Fruit fly (Drosophila melanogaster): ENCODE results near the gene CG46280.
A peak's percentile ranks its signal among the peaks of the same experiment; 100 is the strongest.

Gene CG46280

dm6 chr3R:12982167-12982981 lies 48.1 kb downstream of the CG46280 start (continued):
- TF ChIP-seq CG32767 (GFP tag; IDR thresholded peaks at IDR 0.05) (peak; percentile 39; the same call in 1 of the 2 replicates), CG8765 (GFP tag; IDR thresholded peaks at IDR 0.05) (no peak), Hsf (GFP tag; optimal IDR thresholded peaks at IDR 0.05) (peak; percentile 58)

dm6 chr3R:12981334-12982166 lies 48.9 kb downstream of the CG46280 start:
- TF ChIP-seq D19B (GFP tag; optimal IDR thresholded peaks at IDR 0.05) = peak; percentile 19
- TF ChIP-seq CG9609 (GFP tag; optimal IDR thresholded peaks at IDR 0.05) = no peak
- peak; percentile 36 for TF ChIP-seq tin (GFP tag; optimal IDR thresholded peaks at IDR 0.05)
- no peak for TF ChIP-seq gro (GFP tag; optimal IDR thresholded peaks at IDR 0.05)
- TF ChIP-seq sens-2 (GFP tag; IDR thresholded peaks at IDR 0.05) = no peak
- TF ChIP-seq dmrt99B (tag; optimal IDR thresholded peaks at IDR 0.05) = peak; percentile 78
- peak; percentile 59 for TF ChIP-seq CG18619 (GFP tag; optimal IDR thresholded peaks at IDR 0.05)
- TF ChIP-seq CG7357 (GFP tag; IDR thresholded peaks at IDR 0.05) = peak; percentile 43; the same call in 1 of the 3 replicates
- peak; percentile 22 for TF ChIP-seq jumu (GFP tag; optimal IDR thresholded peaks at IDR 0.05)
- TF ChIP-seq CG2116 (GFP tag; optimal IDR thresholded peaks at IDR 0.05) = no peak
- TF ChIP-seq CG9215 (GFP tag; IDR thresholded peaks at IDR 0.05) = no peak; the same call in 1 of the 2 replicates
- no peak for TF ChIP-seq prd (optimal IDR thresholded peaks at IDR 0.05)
- TF ChIP-seq prd (GFP tag; IDR thresholded peaks at IDR 0.05) = peak; percentile 36; the same call in 2 of the 3 replicates
- TF ChIP-seq ERR (GFP tag; optimal IDR thresholded peaks at IDR 0.05) = no peak
- no peak for TF ChIP-seq Hr39 (optimal IDR thresholded peaks at IDR 0.05)
- TF ChIP-seq fd64A (GFP tag; optimal IDR thresholded peaks at IDR 0.05) = no peak
- TF ChIP-seq repo (GFP tag; optimal IDR thresholded peaks at IDR 0.05) = peak; percentile 13
- no peak for TF ChIP-seq CG4328 (GFP tag; optimal IDR thresholded peaks at IDR 0.05)
- peak; percentile 41 for TF ChIP-seq CG12659 (GFP tag; optimal IDR thresholded peaks at IDR 0.05)
- no peak for TF ChIP-seq CG13287 (GFP tag; IDR thresholded peaks at IDR 0.05; ENCODE audit: partially characterized antibody)
- peak; percentile 63 for TF ChIP-seq Xbp1 (GFP tag; optimal IDR thresholded peaks at IDR 0.05)
- TF ChIP-seq trh (GFP tag; optimal IDR thresholded peaks at IDR 0.05) = no peak
- TF ChIP-seq CG6175 (GFP tag; IDR thresholded peaks at IDR 0.05) = no peak
- peak; percentile 51 for TF ChIP-seq HLH3B (GFP tag; IDR thresholded peaks at IDR 0.05)
- TF ChIP-seq corto (GFP tag; optimal IDR thresholded peaks at IDR 0.05) = no peak
- peak; percentile 17 for TF ChIP-seq CG5245 (GFP tag; optimal IDR thresholded peaks at IDR 0.05)
- peak; percentile 58 for TF ChIP-seq CG10654 (GFP tag; optimal IDR thresholded peaks at IDR 0.05)
- TF ChIP-seq CG3163 (GFP tag; optimal IDR thresholded peaks at IDR 0.05) = no peak
- no peak for TF ChIP-seq CG33213 (GFP tag; optimal IDR thresholded peaks at IDR 0.05)
- TF ChIP-seq CG31224 (GFP tag; IDR thresholded peaks at IDR 0.05) = no peak
- TF ChIP-seq ems (GFP tag; optimal IDR thresholded peaks at IDR 0.05) = peak; percentile 41
- TF ChIP-seq CG8281 (tag; optimal IDR thresholded peaks at IDR 0.05) = peak; percentile 24
- TF ChIP-seq E2f1 (GFP tag; IDR thresholded peaks at IDR 0.05) = peak; percentile 45
- TF ChIP-seq CG6813 (GFP tag; optimal IDR thresholded peaks at IDR 0.05) = no peak
- TF ChIP-seq CG14441 (GFP tag; IDR thresholded peaks at IDR 0.05) = peak; percentile 50
- no peak for TF ChIP-seq CG13624 (GFP tag; optimal IDR thresholded peaks at IDR 0.05)
- peak; percentile 64; the same call in 1 of the 2 replicates for TF ChIP-seq CG6689 (GFP tag; IDR thresholded peaks at IDR 0.05)
- no peak for TF ChIP-seq insv (GFP tag; optimal IDR thresholded peaks at IDR 0.05)
- peak; percentile 77 for TF ChIP-seq Meics (GFP tag; optimal IDR thresholded peaks at IDR 0.05)
- no peak for TF ChIP-seq inv (GFP tag; IDR thresholded peaks at IDR 0.05; ENCODE audit: partially characterized antibody)
- TF ChIP-seq CG11696 (GFP tag; IDR thresholded peaks at IDR 0.05) = peak; percentile 91
- TF ChIP-seq run (tag; optimal IDR thresholded peaks at IDR 0.05) = no peak
- no peak for TF ChIP-seq oc (tag; optimal IDR thresholded peaks at IDR 0.05)
- TF ChIP-seq HLH4C (GFP tag; IDR thresholded peaks at IDR 0.05; ENCODE audit: partially characterized antibody) = no peak

Measured in whole organism, embryonic.